Worm (Caenorhabditis elegans): Measurements from ENCODE around the gene C17C3.11.

Gene C17C3.11

ce11 chrII:5544764-5545163 lies 7.1 kb downstream of the C17C3.11 start, which contains the start of gene ins-13:
Gene ins-13, minus strand, starts transcription at chrII:5544864.
- TF ChIP-seq gmeb-2 (tag; optimal IDR thresholded peaks at IDR 0.05): no peak
- no peak for TF ChIP-seq ceh-22 (tag; optimal IDR thresholded peaks at IDR 0.05)
- no peak for TF ChIP-seq hlh-30 (tag; optimal IDR thresholded peaks at IDR 0.05; ENCODE audit: insufficient read depth)
- no peak for TF ChIP-seq T23F11.4 (GFP tag; optimal IDR thresholded peaks at IDR 0.05)
- no peak for TF ChIP-seq ceh-6 (GFP tag; optimal IDR thresholded peaks at IDR 0.05)
- TF ChIP-seq ceh-19 (GFP tag; optimal IDR thresholded peaks at IDR 0.05): no peak
- no peak for TF ChIP-seq unc-42 (tag; optimal IDR thresholded peaks at IDR 0.05)
- TF ChIP-seq hlh-8 (tag; optimal IDR thresholded peaks at IDR 0.05): no peak
- no peak for TF ChIP-seq ceh-31 (tag; optimal IDR thresholded peaks at IDR 0.05)
- TF ChIP-seq sox-4 (tag; optimal IDR thresholded peaks at IDR 0.05): no peak
- no peak for TF ChIP-seq unc-3 (GFP tag; conservative IDR thresholded peaks at IDR 0.05)
- no peak for TF ChIP-seq unc-3 (tag; optimal IDR thresholded peaks at IDR 0.05)
- TF ChIP-seq pqm-1 (tag; optimal IDR thresholded peaks at IDR 0.05): no peak
- TF ChIP-seq ceh-14 (tag; optimal IDR thresholded peaks at IDR 0.05): no peak
- TF ChIP-seq fkh-10 (GFP tag; optimal IDR thresholded peaks at IDR 0.05): no peak
- no peak for TF ChIP-seq ceh-30 (tag; optimal IDR thresholded peaks at IDR 0.05)

- TF ChIP-seq hlh-30 (tag; optimal IDR thresholded peaks at IDR 0.05; ENCODE audit: insufficient read depth) (no peak), mec-3 (tag; optimal IDR thresholded peaks at IDR 0.05; ENCODE audit: borderline replicate concordance) (no peak), elt-4 (tag; optimal IDR thresholded peaks at IDR 0.05) (no peak), Y22D7AL.16 (tag; optimal IDR thresholded peaks at IDR 0.05) (no peak), gmeb-2 (tag; optimal IDR thresholded peaks at IDR 0.05) (no peak), ceh-9 (tag; optimal IDR thresholded peaks at IDR 0.05) (no peak), nfya-1 (tag; optimal IDR thresholded peaks at IDR 0.05) (no peak), pros-1 (tag; optimal IDR thresholded peaks at IDR 0.05) (no peak), ceh-14 (tag; optimal IDR thresholded peaks at IDR 0.05) (no peak), lim-6 (tag; optimal IDR thresholded peaks at IDR 0.05) (no peak), K02D7.2 (tag; optimal IDR thresholded peaks at IDR 0.05) (no peak)
These were observed 9.8 kb downstream of the C17C3.11 start, which contains the start of gene acdh-2 for ce11 chrII:5547442-5547894. Gene acdh-2, minus strand, starts transcription at chrII:5547492.

- TF ChIP-seq dmd-4 (tag; optimal IDR thresholded peaks at IDR 0.05; ENCODE audit: borderline replicate concordance) (no peak), nfya-1 (tag; optimal IDR thresholded peaks at IDR 0.05) (no peak), hlh-8 (tag; optimal IDR thresholded peaks at IDR 0.05) (no peak), elt-2 (tag; optimal IDR thresholded peaks at IDR 0.05) (no peak), ceh-14 (tag; optimal IDR thresholded peaks at IDR 0.05) (no peak), rnt-1 (tag; optimal IDR thresholded peaks at IDR 0.05) (no peak), Y22D7AL.16 (tag; optimal IDR thresholded peaks at IDR 0.05) (no peak), T23F11.4 (GFP tag; optimal IDR thresholded peaks at IDR 0.05) (no peak), mec-3 (tag; optimal IDR thresholded peaks at IDR 0.05; ENCODE audit: borderline replicate concordance) (no peak), sox-4 (tag; optimal IDR thresholded peaks at IDR 0.05) (no peak), gmeb-2 (tag; optimal IDR thresholded peaks at IDR 0.05) (no peak), zip-5 (tag; optimal IDR thresholded peaks at IDR 0.05) (no peak), madf-2 (tag; optimal IDR thresholded peaks at IDR 0.05) (no peak), ceh-22 (tag; optimal IDR thresholded peaks at IDR 0.05) (no peak), pros-1 (tag; optimal IDR thresholded peaks at IDR 0.05) (no peak), pha-2 (tag; optimal IDR thresholded peaks at IDR 0.05) (no peak), F13H6.1 (tag; optimal IDR thresholded peaks at IDR 0.05) (no peak), ama-1 (optimal IDR thresholded peaks at IDR 0.05) (no peak)
These were observed 12.1 kb downstream of the C17C3.11 start, which contains the start of gene C17C3.6 for ce11 chrII:5549746-5550145. Gene C17C3.6, plus strand, starts transcription at chrII:5550046.

- no peak for TF ChIP-seq ceh-34 (tag; optimal IDR thresholded peaks at IDR 0.05)
- TF ChIP-seq pqm-1 (tag; optimal IDR thresholded peaks at IDR 0.05): no peak
- no peak for TF ChIP-seq tbx-7 (tag; optimal IDR thresholded peaks at IDR 0.05)
- no peak for TF ChIP-seq ceh-6 (GFP tag; optimal IDR thresholded peaks at IDR 0.05)
- no peak for TF ChIP-seq mec-3 (tag; optimal IDR thresholded peaks at IDR 0.05; ENCODE audit: borderline replicate concordance)
- no peak for TF ChIP-seq ahr-1 (tag; optimal IDR thresholded peaks at IDR 0.05)
- TF ChIP-seq eyg-1 (tag; optimal IDR thresholded peaks at IDR 0.05): no peak
- TF ChIP-seq C08G9.2 (tag; optimal IDR thresholded peaks at IDR 0.05): no peak
- TF ChIP-seq pha-2 (tag; optimal IDR thresholded peaks at IDR 0.05): no peak
- TF ChIP-seq ceh-19 (GFP tag; optimal IDR thresholded peaks at IDR 0.05): no peak
- no peak for TF ChIP-seq npax-4 (tag; optimal IDR thresholded peaks at IDR 0.05)
- TF ChIP-seq ceh-45 (GFP tag; IDR thresholded peaks at IDR 0.05): no peak
- TF ChIP-seq che-1 (tag; optimal IDR thresholded peaks at IDR 0.05): no peak
- no peak for TF ChIP-seq rnt-1 (tag; optimal IDR thresholded peaks at IDR 0.05)
- TF ChIP-seq nfya-1 (tag; optimal IDR thresholded peaks at IDR 0.05): no peak
- TF ChIP-seq syd-9 (tag; optimal IDR thresholded peaks at IDR 0.05): no peak
- TF ChIP-seq ztf-16 (tag; optimal IDR thresholded peaks at IDR 0.05): no peak
- TF ChIP-seq tbx-2 (tag; optimal IDR thresholded peaks at IDR 0.05): no peak
- no peak for TF ChIP-seq ceh-14 (tag; optimal IDR thresholded peaks at IDR 0.05)
- no peak for TF ChIP-seq sox-2 (GFP tag; IDR thresholded peaks at IDR 0.05)
These were observed 13.9 kb downstream of the C17C3.11 start, which contains the start of gene C17C3.5 for ce11 chrII:5551517-5551916. Gene C17C3.5, plus strand, starts transcription at chrII:5551817.
